Worm (Caenorhabditis elegans) whole organism, midembryonic: Measurements from ENCODE around the gene hpk-1.

ENCODE experiments used
- T22C8.4 ChIP-seq: fragments of 200-800 bp; sonication (Bioruptor generic); IDR thresholded peaks from 2 replicates; pipeline ENCODE4 v1.3.6; 2022; ENCODE audit warnings: missing genetic modification characterization, missing compliant biosample characterization
- cog-1 ChIP-seq: sonication (generic microtip); optimal IDR thresholded peaks from 2 replicates; lab custom pipeline; 2016; ENCODE audit warnings: missing genetic modification characterization, missing compliant biosample characterization
- flt-1 ChIP-seq: fragments of 200-800 bp; sonication (Bioruptor generic); IDR thresholded peaks from 2 replicates; pipeline ENCODE4 v1.3.6; 2022; ENCODE audit warnings: missing genetic modification characterization, missing compliant biosample characterization
- klf-2 ChIP-seq: fragments of 200-800 bp; sonication (Bioruptor generic); conservative IDR thresholded peaks from 2 replicates; pipeline ENCODE4 v1.3.6; 2022; ENCODE audit warnings: missing genetic modification reagents, missing genetic modification characterization, missing compliant biosample characterization
- med-1 ChIP-seq: sonication (generic microtip); optimal IDR thresholded peaks from 2 replicates; lab custom pipeline; 2017; ENCODE audit warnings: missing genetic modification characterization, mild to moderate bottlenecking, missing compliant biosample characterization, antibody characterized with exemption, missing genetic modification reagents; ENCODE audit not compliant: insufficient read depth
- ref-1 ChIP-seq: fragments of 200-800 bp; sonication (Bioruptor generic); conservative IDR thresholded peaks from 2 replicates; pipeline ENCODE4 v1.3.6; 2022; ENCODE audit warnings: missing genetic modification reagents, missing genetic modification characterization, missing compliant biosample characterization
- tab-1 ChIP-seq: fragments of 200-800 bp; sonication (Bioruptor generic); IDR thresholded peaks from 2 replicates; pipeline ENCODE4 v1.3.6; 2022; ENCODE audit warnings: missing genetic modification characterization, missing compliant biosample characterization
- ztf-23 ChIP-seq: fragments of 200-800 bp; sonication (Bioruptor generic); IDR thresholded peaks from 2 replicates; pipeline ENCODE4 v1.3.6; 2022; ENCODE audit warnings: missing genetic modification reagents, missing genetic modification characterization, missing compliant biosample characterization
- ztf-29 ChIP-seq: fragments of 200-800 bp; sonication (Bioruptor generic); IDR thresholded peaks from 2 replicates; pipeline ENCODE4 v1.3.6; 2022; ENCODE audit warnings: missing genetic modification reagents, missing genetic modification characterization, missing compliant biosample characterization

hpk-1 gene

ce11 chrX:4248417-4248816 lies 31.3 kb upstream of the hpk-1 start:
- TF ChIP-seq T22C8.4 (no peak), ref-1 (GFP tag; lab: Robert Waterston, UW) (no peak), klf-2 (GFP tag; lab: Robert Waterston, UW) (no peak), tab-1 (GFP tag; lab: Robert Waterston, UW) (no peak), med-1 (GFP tag; lab: Kevin White, UChicago) (no peak), ztf-23 (GFP tag; lab: Robert Waterston, UW) (no peak), ztf-29 (GFP tag; lab: Robert Waterston, UW) (no peak), cog-1 (no peak), flt-1 (no peak)

ce11 chrX:4246867-4247591 lies 29.9 kb upstream of the hpk-1 start, which contains the start of gene F48D6.4:
TSS of gene F48D6.4 (minus strand) at chrX:4247212.
- TF ChIP-seq ztf-29 (GFP tag; lab: Robert Waterston, UW): no peak
- no peak for TF ChIP-seq ztf-23 (GFP tag; lab: Robert Waterston, UW)
- TF ChIP-seq T22C8.4: no peak
- TF ChIP-seq tab-1 (GFP tag; lab: Robert Waterston, UW): no peak
- TF ChIP-seq flt-1: no peak
- TF ChIP-seq cog-1: no peak
- no peak for TF ChIP-seq med-1 (GFP tag; lab: Kevin White, UChicago)
- no peak for TF ChIP-seq ref-1 (GFP tag; lab: Robert Waterston, UW)

- TF ChIP-seq ztf-23 (GFP tag; lab: Robert Waterston, UW) (0 out of 2 replicates have a peak, but pooled peaks have one; percentile 24), T22C8.4 (no peak)
These were observed 29.2 kb upstream of the hpk-1 start for ce11 chrX:4246237-4246697.

ce11 chrX:4245124-4245523 lies 28.0 kb upstream of the hpk-1 start:
- TF ChIP-seq cog-1 (no peak), klf-2 (GFP tag; lab: Robert Waterston, UW) (no peak), ztf-23 (GFP tag; lab: Robert Waterston, UW) (no peak), T22C8.4 (no peak), ztf-29 (GFP tag; lab: Robert Waterston, UW) (no peak), flt-1 (no peak)

ce11 chrX:4244489-4245123 lies 27.5 kb upstream of the hpk-1 start:
- no peak for TF ChIP-seq tab-1 (GFP tag; lab: Robert Waterston, UW)
- TF ChIP-seq cog-1: no peak
- TF ChIP-seq flt-1: no peak
- TF ChIP-seq ztf-29 (GFP tag; lab: Robert Waterston, UW): no peak
- no peak for TF ChIP-seq T22C8.4
- TF ChIP-seq klf-2 (GFP tag; lab: Robert Waterston, UW): no peak
- no peak for TF ChIP-seq med-1 (GFP tag; lab: Kevin White, UChicago)
- TF ChIP-seq ztf-23 (GFP tag; lab: Robert Waterston, UW): no peak
- TF ChIP-seq ref-1 (GFP tag; lab: Robert Waterston, UW): no peak

- no peak for TF ChIP-seq cog-1
These were observed 21.9 kb upstream of the hpk-1 start for ce11 chrX:4238971-4239370.

ce11 chrX:4235752-4236151 lies 18.7 kb upstream of the hpk-1 start, which contains the start of gene rab-37:
TSS of gene rab-37 (minus strand) at chrX:4235852.
- TF ChIP-seq cog-1 (no peak), med-1 (GFP tag; lab: Kevin White, UChicago) (no peak), ref-1 (GFP tag; lab: Robert Waterston, UW) (no peak), flt-1 (no peak), tab-1 (GFP tag; lab: Robert Waterston, UW) (no peak), klf-2 (GFP tag; lab: Robert Waterston, UW) (no peak), ztf-29 (GFP tag; lab: Robert Waterston, UW) (no peak), T22C8.4 (no peak), ztf-23 (GFP tag; lab: Robert Waterston, UW) (no peak)

- peak; percentile 96 for TF ChIP-seq ztf-29 (GFP tag; lab: Robert Waterston, UW)
- 0 out of 2 replicates have a peak, but pooled peaks have one; percentile 45 for TF ChIP-seq ztf-23 (GFP tag; lab: Robert Waterston, UW)
- TF ChIP-seq ref-1 (GFP tag; lab: Robert Waterston, UW): no peak
- TF ChIP-seq cog-1: peak; percentile 36
These were observed 5.8 kb upstream of the hpk-1 start for ce11 chrX:4222779-4223387.

ce11 chrX:4222200-4222599 lies 5.1 kb upstream of the hpk-1 start:
- TF ChIP-seq ztf-23 (GFP tag; lab: Robert Waterston, UW): 0 out of 2 replicates have a peak, but pooled peaks have one; percentile 26
- 0 out of 2 replicates have a peak, but pooled peaks have one; percentile 17 for TF ChIP-seq flt-1
- TF ChIP-seq T22C8.4: no peak

ce11 chrX:4219487-4219886 lies 2.4 kb upstream of the hpk-1 start:
- TF ChIP-seq T22C8.4: no peak
- TF ChIP-seq med-1 (GFP tag; lab: Kevin White, UChicago): no peak
- TF ChIP-seq ztf-23 (GFP tag; lab: Robert Waterston, UW): no peak
- TF ChIP-seq flt-1: no peak
- TF ChIP-seq cog-1: no peak
- no peak for TF ChIP-seq klf-2 (GFP tag; lab: Robert Waterston, UW)
- no peak for TF ChIP-seq ztf-29 (GFP tag; lab: Robert Waterston, UW)
- no peak for TF ChIP-seq ref-1 (GFP tag; lab: Robert Waterston, UW)
- TF ChIP-seq tab-1 (GFP tag; lab: Robert Waterston, UW): no peak
